Worm (Caenorhabditis elegans): ENCODE measurements around the gene pccb-1.

DNA sequence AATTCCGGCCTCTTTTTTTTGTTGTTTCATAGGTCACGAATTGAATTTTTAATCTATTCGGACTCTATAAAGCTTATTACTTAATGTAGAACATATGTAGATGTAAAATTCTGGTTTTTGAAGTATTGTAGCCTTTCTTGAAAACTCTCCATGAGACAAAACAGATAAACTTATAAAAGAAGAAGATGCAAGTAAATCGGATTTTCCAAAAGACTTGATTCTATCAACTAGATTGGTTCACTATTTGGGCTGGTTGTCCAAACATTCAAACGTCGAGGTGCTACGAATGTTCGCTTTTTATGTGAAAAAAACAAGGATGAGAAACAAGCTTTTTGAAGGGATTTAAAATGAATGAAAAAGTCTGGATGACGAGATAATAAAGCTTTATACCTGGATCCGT is 49.3 kb upstream of the pccb-1 start:
- TF ChIP-seq nhr-76 (tag; optimal IDR thresholded peaks at IDR 0.05) = no peak
- peak; percentile 93 for TF ChIP-seq ces-1 (GFP tag; optimal IDR thresholded peaks at IDR 0.05)
- TF ChIP-seq ham-2 (GFP tag; optimal IDR thresholded peaks at IDR 0.05) = no peak
- TF ChIP-seq blmp-1 (tag; optimal IDR thresholded peaks at IDR 0.05) = no peak
- TF ChIP-seq nhr-28 (tag; optimal IDR thresholded peaks at IDR 0.05) = no peak
- no peak for TF ChIP-seq elt-1 (tag; optimal IDR thresholded peaks at IDR 0.05; ENCODE audit: borderline replicate concordance, insufficient read depth)
- TF ChIP-seq lin-13 (tag; optimal IDR thresholded peaks at IDR 0.05) = no peak
- TF ChIP-seq mep-1 (tag; optimal IDR thresholded peaks at IDR 0.05) = no peak

Measured in whole organism, mixed stage, embryonic.